Worm (Caenorhabditis elegans): ENCODE results near the gene R05A10.7.

Gene R05A10.7

DNA sequence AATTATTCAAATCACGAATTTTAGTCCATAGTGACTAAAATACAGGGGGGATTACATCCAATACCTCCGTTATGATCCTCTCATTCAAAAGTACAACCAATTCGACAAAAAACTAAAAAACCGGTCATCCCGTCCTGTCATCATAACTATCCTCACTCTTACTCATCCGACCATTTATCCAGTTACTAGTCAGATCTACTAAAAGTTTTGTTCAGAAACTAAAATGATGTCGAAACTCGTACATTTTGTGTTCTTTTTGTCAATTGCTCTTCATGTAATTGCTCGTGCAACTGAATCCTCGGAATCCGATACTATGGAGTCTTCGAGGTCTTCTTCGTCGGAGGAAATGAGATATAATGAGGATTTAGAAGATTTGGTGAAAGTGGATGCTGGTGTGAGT lies 14.4 kb upstream of the R05A10.7 start, which contains the start of gene R05A10.2:
Gene R05A10.2, plus strand, starts transcription at position 214 of the 400 bp plus-strand sequence.
- TF ChIP-seq aly-1 (tag; optimal IDR thresholded peaks at IDR 0.05) (no peak), tra-4 (tag; optimal IDR thresholded peaks at IDR 0.05) (no peak), hmg-4 (GFP tag; optimal IDR thresholded peaks at IDR 0.05) (no peak), tbx-37 (GFP tag; conservative IDR thresholded peaks at IDR 0.05) (no peak), scrt-1 (GFP tag; IDR thresholded peaks at IDR 0.05) (no peak)

DNA sequence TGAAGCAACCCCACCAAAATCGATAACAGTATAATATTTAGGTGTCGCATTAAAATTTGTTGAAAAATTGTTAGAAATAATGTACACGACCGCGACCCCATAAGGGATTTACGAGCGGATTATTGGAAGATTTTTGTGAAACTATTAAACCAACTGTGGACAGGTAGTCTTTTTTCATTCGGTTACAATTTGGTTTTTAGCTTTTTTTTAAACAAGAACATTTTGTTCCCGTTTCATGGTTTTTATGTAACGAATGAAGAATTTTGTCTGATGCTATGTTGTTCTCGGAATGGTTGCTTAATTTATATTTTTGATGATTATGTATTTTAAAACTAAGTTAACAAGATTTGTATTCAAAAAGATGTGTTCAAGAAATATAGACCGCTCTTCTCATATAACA lies 13.7 kb upstream of the R05A10.7 start, which contains the start of gene R05A10.3:
Gene R05A10.3, minus strand, starts transcription at position 101 of the 400 bp plus-strand sequence.
- no peak for TF ChIP-seq ceh-36 (tag; optimal IDR thresholded peaks at IDR 0.05)
- TF ChIP-seq F13C5.2 (tag; optimal IDR thresholded peaks at IDR 0.05) = no peak
- no peak for TF ChIP-seq sea-1 (GFP tag; conservative IDR thresholded peaks at IDR 0.05)
- no peak for TF ChIP-seq ama-1 (optimal IDR thresholded peaks at IDR 0.05)
- no peak for TF ChIP-seq flt-1 (GFP tag; IDR thresholded peaks at IDR 0.05)
- no peak for TF ChIP-seq ceh-13 (GFP tag; optimal IDR thresholded peaks at IDR 0.05)
- no peak for TF ChIP-seq B0310.2 (tag; optimal IDR thresholded peaks at IDR 0.05)
- TF ChIP-seq hnd-1 (tag; optimal IDR thresholded peaks at IDR 0.05) = no peak
- TF ChIP-seq scrt-1 (GFP tag; IDR thresholded peaks at IDR 0.05) = no peak
- TF ChIP-seq tbx-11 (GFP tag; IDR thresholded peaks at IDR 0.05) = no peak
- no peak for TF ChIP-seq tbx-37 (GFP tag; conservative IDR thresholded peaks at IDR 0.05)
- TF ChIP-seq tra-4 (tag; optimal IDR thresholded peaks at IDR 0.05) = no peak
- no peak for TF ChIP-seq hmbx-1 (tag; optimal IDR thresholded peaks at IDR 0.05)
- no peak for TF ChIP-seq ets-7 (tag; optimal IDR thresholded peaks at IDR 0.05)
- TF ChIP-seq hmg-4 (GFP tag; optimal IDR thresholded peaks at IDR 0.05) = no peak
- TF ChIP-seq pes-1 (GFP tag; IDR thresholded peaks at IDR 0.05) = no peak
- no peak for TF ChIP-seq aly-1 (tag; optimal IDR thresholded peaks at IDR 0.05)

DNA sequence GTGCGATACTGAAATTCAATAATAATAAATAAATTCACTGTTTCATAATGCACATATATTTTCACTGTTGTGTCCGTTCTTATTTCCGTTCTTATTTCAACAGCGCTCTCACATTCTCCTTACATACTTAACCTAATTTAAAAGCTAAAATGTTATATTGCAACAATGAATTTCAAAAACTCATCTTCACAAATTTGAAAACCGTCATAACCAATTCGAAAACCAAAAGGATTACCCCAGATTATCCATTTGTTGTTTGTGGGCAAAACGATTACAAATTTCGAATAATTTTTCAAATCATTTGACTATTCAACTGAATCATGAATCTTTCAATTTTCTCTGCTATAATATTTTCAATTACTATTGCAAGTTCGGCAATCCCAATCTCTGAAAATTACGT lies 9.5 kb upstream of the R05A10.7 start, which contains the start of gene R05A10.4:
Gene R05A10.4, plus strand, starts transcription at position 301 of the 400 bp plus-strand sequence.
- no peak for TF ChIP-seq tbx-37 (GFP tag; conservative IDR thresholded peaks at IDR 0.05)
- no peak for TF ChIP-seq ceh-36 (tag; optimal IDR thresholded peaks at IDR 0.05)
- no peak for TF ChIP-seq flt-1 (GFP tag; IDR thresholded peaks at IDR 0.05)
- no peak for TF ChIP-seq F13C5.2 (tag; optimal IDR thresholded peaks at IDR 0.05)
- no peak for TF ChIP-seq B0310.2 (tag; optimal IDR thresholded peaks at IDR 0.05)
- no peak for TF ChIP-seq ets-7 (tag; optimal IDR thresholded peaks at IDR 0.05)
- no peak for TF ChIP-seq ama-1 (optimal IDR thresholded peaks at IDR 0.05)
- no peak for TF ChIP-seq hmbx-1 (tag; optimal IDR thresholded peaks at IDR 0.05)

DNA sequence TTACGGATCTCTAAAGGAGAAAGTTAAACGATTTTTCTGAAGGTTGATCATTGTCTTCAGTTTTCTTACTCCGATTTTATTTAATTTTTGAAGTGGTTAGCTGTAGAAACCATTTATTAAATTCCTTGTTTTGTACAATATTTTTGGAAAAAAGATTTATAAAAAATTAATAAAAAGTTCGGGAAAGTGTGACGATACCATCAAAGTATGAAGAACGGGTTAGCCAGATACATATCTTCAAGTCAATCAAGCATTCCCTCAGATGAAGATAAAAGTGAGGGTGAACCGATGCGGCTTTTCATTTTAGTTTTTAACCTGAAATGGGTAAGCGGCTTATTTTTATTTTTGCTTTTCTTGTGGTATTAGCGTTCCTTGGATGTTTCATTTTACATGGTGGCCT lies 2.8 kb upstream of the R05A10.7 start, which contains the start of gene R05A10.6:
Gene R05A10.6, plus strand, starts transcription at position 301 of the 400 bp plus-strand sequence.
- TF ChIP-seq tbx-11 (GFP tag; IDR thresholded peaks at IDR 0.05) (no peak), B0310.2 (tag; optimal IDR thresholded peaks at IDR 0.05) (no peak), sea-1 (GFP tag; conservative IDR thresholded peaks at IDR 0.05) (no peak), hmg-4 (GFP tag; optimal IDR thresholded peaks at IDR 0.05) (no peak), flt-1 (GFP tag; IDR thresholded peaks at IDR 0.05) (no peak), pes-1 (GFP tag; IDR thresholded peaks at IDR 0.05) (no peak), scrt-1 (GFP tag; IDR thresholded peaks at IDR 0.05) (no peak), hnd-1 (tag; optimal IDR thresholded peaks at IDR 0.05) (no peak), tra-4 (tag; optimal IDR thresholded peaks at IDR 0.05) (no peak), F13C5.2 (tag; optimal IDR thresholded peaks at IDR 0.05) (no peak)

DNA sequence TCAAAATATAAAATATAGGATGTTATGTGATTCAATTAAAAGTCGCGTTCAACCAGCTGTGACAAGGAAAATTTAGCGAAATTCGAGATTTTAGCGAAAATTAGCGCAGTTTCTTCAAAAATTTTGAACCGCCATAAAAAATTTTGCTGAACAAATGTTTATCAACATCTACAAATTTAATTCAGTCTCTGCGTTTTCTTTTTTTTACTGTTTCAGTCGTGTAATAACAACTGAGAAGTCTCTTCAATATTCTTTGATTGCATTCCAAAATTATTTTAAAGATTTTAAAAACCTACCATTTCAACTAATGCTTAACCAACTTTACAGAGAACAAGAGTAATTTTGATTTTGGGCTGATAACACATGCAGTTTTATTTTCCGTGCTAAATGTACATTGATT lies 1.4 kb upstream of the R05A10.7 start:
- TF ChIP-seq F13C5.2 (tag; optimal IDR thresholded peaks at IDR 0.05) (no peak), flt-1 (GFP tag; IDR thresholded peaks at IDR 0.05) (no peak), B0310.2 (tag; optimal IDR thresholded peaks at IDR 0.05) (no peak), tbx-11 (GFP tag; IDR thresholded peaks at IDR 0.05) (no peak), aly-1 (tag; optimal IDR thresholded peaks at IDR 0.05) (no peak), scrt-1 (GFP tag; IDR thresholded peaks at IDR 0.05) (no peak), ceh-36 (tag; optimal IDR thresholded peaks at IDR 0.05) (no peak), ama-1 (optimal IDR thresholded peaks at IDR 0.05) (no peak), hmbx-1 (tag; optimal IDR thresholded peaks at IDR 0.05) (no peak), hnd-1 (tag; optimal IDR thresholded peaks at IDR 0.05) (no peak), ceh-13 (GFP tag; optimal IDR thresholded peaks at IDR 0.05) (no peak), tra-4 (tag; optimal IDR thresholded peaks at IDR 0.05) (no peak), sea-1 (GFP tag; conservative IDR thresholded peaks at IDR 0.05) (no peak)

DNA sequence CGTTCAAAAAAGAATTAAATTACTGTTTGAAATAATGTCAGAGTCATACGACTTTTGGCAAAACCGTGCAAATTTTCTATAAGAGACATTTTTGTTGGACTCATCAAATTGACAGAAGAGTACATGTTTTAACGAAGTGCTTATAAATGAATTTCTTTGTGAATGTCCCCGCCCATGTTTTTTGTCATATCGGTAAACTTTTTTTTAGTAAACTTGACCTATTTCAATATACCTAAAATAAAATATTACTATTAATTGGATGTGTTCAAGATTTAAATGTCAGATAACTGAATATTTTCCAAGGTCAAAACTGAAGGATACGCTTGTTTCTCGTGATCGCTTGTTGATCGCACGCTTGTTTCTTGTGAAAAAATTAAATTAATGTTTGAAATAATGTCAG lies 4.6 kb downstream of the R05A10.7 start, which contains the start of gene R05A10.8:
Gene R05A10.8, minus strand, starts transcription at position 101 of the 400 bp plus-strand sequence.
- TF ChIP-seq ama-1 (optimal IDR thresholded peaks at IDR 0.05) (no peak), pes-1 (GFP tag; IDR thresholded peaks at IDR 0.05) (no peak), B0310.2 (tag; optimal IDR thresholded peaks at IDR 0.05) (no peak), hmg-4 (GFP tag; optimal IDR thresholded peaks at IDR 0.05) (no peak), ets-7 (tag; optimal IDR thresholded peaks at IDR 0.05) (no peak), flt-1 (GFP tag; IDR thresholded peaks at IDR 0.05) (no peak), ceh-13 (GFP tag; optimal IDR thresholded peaks at IDR 0.05) (no peak), scrt-1 (GFP tag; IDR thresholded peaks at IDR 0.05) (no peak), sea-1 (GFP tag; conservative IDR thresholded peaks at IDR 0.05) (no peak), tbx-37 (GFP tag; conservative IDR thresholded peaks at IDR 0.05) (no peak), hmbx-1 (tag; optimal IDR thresholded peaks at IDR 0.05) (no peak), tbx-11 (GFP tag; IDR thresholded peaks at IDR 0.05) (no peak), tra-4 (tag; optimal IDR thresholded peaks at IDR 0.05) (no peak), ceh-36 (tag; optimal IDR thresholded peaks at IDR 0.05) (no peak), F13C5.2 (tag; optimal IDR thresholded peaks at IDR 0.05) (no peak), hnd-1 (tag; optimal IDR thresholded peaks at IDR 0.05) (no peak), aly-1 (tag; optimal IDR thresholded peaks at IDR 0.05) (no peak)

DNA sequence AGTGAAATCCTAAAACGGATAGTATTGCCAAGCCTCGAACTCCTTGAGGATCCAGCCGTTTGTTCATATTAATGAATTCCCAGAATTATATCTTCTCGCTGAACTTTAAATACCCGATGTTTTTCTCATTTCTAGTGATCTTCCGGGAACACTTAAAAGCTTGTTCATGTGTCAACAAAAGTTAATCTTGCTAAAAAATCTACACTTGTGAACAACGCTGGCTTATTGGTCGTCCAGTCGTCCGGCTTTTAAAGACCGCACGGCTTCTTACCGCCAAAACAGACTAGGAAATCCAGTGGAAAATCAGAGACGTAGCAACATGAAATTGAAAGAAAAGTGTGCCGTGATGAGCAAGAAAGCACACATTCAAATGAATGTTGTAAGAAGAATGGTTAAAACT lies 9.4 kb downstream of the R05A10.7 start, which contains the start of gene oac-38:
Gene oac-38, minus strand, starts transcription at position 101 of the 400 bp plus-strand sequence.
- TF ChIP-seq tra-4 (tag; optimal IDR thresholded peaks at IDR 0.05) = no peak
- no peak for TF ChIP-seq hmg-4 (GFP tag; optimal IDR thresholded peaks at IDR 0.05)
- TF ChIP-seq pes-1 (GFP tag; IDR thresholded peaks at IDR 0.05) = no peak

DNA sequence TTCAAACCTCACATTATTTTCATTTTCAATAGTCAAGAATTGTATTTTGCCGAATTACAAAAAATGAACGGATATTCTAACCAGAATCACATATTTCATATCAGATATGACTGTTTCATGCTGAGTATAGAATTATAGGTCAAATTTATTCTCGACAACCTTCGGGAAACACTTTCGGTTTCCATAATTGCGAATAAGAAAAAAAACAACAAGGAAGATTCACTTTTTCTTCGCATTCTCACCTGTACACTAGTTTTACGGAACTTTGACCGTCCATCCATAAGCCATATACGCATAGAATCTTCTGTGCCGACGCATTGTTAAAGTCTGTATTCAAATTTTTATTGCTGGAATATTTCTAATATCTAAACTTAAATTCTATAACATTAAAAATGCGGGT lies 17.1 kb downstream of the R05A10.7 start, which contains the start of gene oac-37:
Gene oac-37, plus strand, starts transcription at position 301 of the 400 bp plus-strand sequence.
- TF ChIP-seq pes-1 (GFP tag; IDR thresholded peaks at IDR 0.05) (no peak), hnd-1 (tag; optimal IDR thresholded peaks at IDR 0.05) (no peak), scrt-1 (GFP tag; IDR thresholded peaks at IDR 0.05) (no peak), hmg-4 (GFP tag; optimal IDR thresholded peaks at IDR 0.05) (no peak), ceh-36 (tag; optimal IDR thresholded peaks at IDR 0.05) (no peak), tbx-37 (GFP tag; conservative IDR thresholded peaks at IDR 0.05) (no peak), tbx-11 (GFP tag; IDR thresholded peaks at IDR 0.05) (no peak), tra-4 (tag; optimal IDR thresholded peaks at IDR 0.05) (no peak), ceh-13 (GFP tag; optimal IDR thresholded peaks at IDR 0.05) (no peak), F13C5.2 (tag; optimal IDR thresholded peaks at IDR 0.05) (no peak), hmbx-1 (tag; optimal IDR thresholded peaks at IDR 0.05) (no peak), aly-1 (tag; optimal IDR thresholded peaks at IDR 0.05) (no peak), flt-1 (GFP tag; IDR thresholded peaks at IDR 0.05) (no peak), ets-7 (tag; optimal IDR thresholded peaks at IDR 0.05) (no peak), ama-1 (optimal IDR thresholded peaks at IDR 0.05) (no peak), B0310.2 (tag; optimal IDR thresholded peaks at IDR 0.05) (no peak), sea-1 (GFP tag; conservative IDR thresholded peaks at IDR 0.05) (no peak)
